Worm (Caenorhabditis elegans) whole organism, mixed stage, embryonic: ENCODE data around the gene srh-15.

Experiments used
- M03D4.4 ChIP-seq: sonication (generic microtip); optimal IDR thresholded peaks from 2 replicates; lab custom pipeline; 2017; ENCODE audit warnings: mild to moderate bottlenecking, missing genetic modification characterization, missing compliant biosample characterization
- bed-3 ChIP-seq: fragments of 200-800 bp; sonication (Bioruptor generic); optimal IDR thresholded peaks from 3 replicates; lab custom pipeline; 2018; ENCODE audit warnings: mild to moderate bottlenecking, missing genetic modification characterization, moderate library complexity, missing compliant biosample characterization
- blmp-1 ChIP-seq: fragments of 150-350 bp; optimal IDR thresholded peaks from 2 replicates; lab custom pipeline; 2014; ENCODE audit warnings: missing biosample characterization, missing genetic modification characterization
- ceh-39 ChIP-seq: fragments of 150-350 bp; optimal IDR thresholded peaks from 2 replicates; lab custom pipeline; 2014; ENCODE audit warnings: missing biosample characterization, missing genetic modification characterization
- ceh-43 ChIP-seq: fragments of 200-800 bp; sonication (Bioruptor generic); optimal IDR thresholded peaks from 2 replicates; lab custom pipeline; 2018; ENCODE audit warnings: mild to moderate bottlenecking, missing genetic modification characterization, moderate library complexity, missing compliant biosample characterization
- ceh-83 ChIP-seq: fragments of 200-800 bp; sonication (Bioruptor generic); optimal IDR thresholded peaks from 2 replicates; lab custom pipeline; 2018; ENCODE audit warnings: mild to moderate bottlenecking, missing genetic modification characterization, missing compliant biosample characterization
- cnd-1 ChIP-seq: fragments of 200-800 bp; sonication (Bioruptor generic); optimal IDR thresholded peaks from 2 replicates; lab custom pipeline; 2018; ENCODE audit warnings: mild to moderate bottlenecking, missing genetic modification characterization, missing compliant biosample characterization
- drap-1 ChIP-seq: fragments of 200-800 bp; sonication (Bioruptor generic); optimal IDR thresholded peaks from 3 replicates; lab custom pipeline; 2018; ENCODE audit warnings: mild to moderate bottlenecking, missing genetic modification characterization, missing compliant biosample characterization
- elt-1 ChIP-seq: sonication (generic microtip); optimal IDR thresholded peaks from 2 replicates; lab custom pipeline; 2017; ENCODE audit warnings: missing genetic modification characterization, mild to moderate bottlenecking, missing compliant biosample characterization, antibody characterized with exemption, moderate library complexity, borderline replicate concordance; ENCODE audit not compliant: insufficient read depth
- elt-3 ChIP-seq: fragments of 150-350 bp; optimal IDR thresholded peaks from 2 replicates; lab custom pipeline; 2014; ENCODE audit warnings: missing biosample characterization, missing genetic modification characterization
- flh-1 ChIP-seq: fragments of 200-800 bp; sonication (Bioruptor generic); optimal IDR thresholded peaks from 2 replicates; lab custom pipeline; 2018; ENCODE audit warnings: mild to moderate bottlenecking, missing genetic modification characterization, moderate library complexity, missing compliant biosample characterization
- ham-2 ChIP-seq: fragments of 200-800 bp; sonication (Bioruptor generic); optimal IDR thresholded peaks from 2 replicates; lab custom pipeline; 2018; ENCODE audit warnings: mild to moderate bottlenecking, missing genetic modification characterization, missing compliant biosample characterization
- hlh-1 ChIP-seq: fragments of 150-350 bp; optimal IDR thresholded peaks from 2 replicates; lab custom pipeline; 2014; ENCODE audit warnings: missing biosample characterization, missing genetic modification reagents, missing genetic modification characterization
- lin-13 ChIP-seq: fragments of 150-350 bp; optimal IDR thresholded peaks from 2 replicates; lab custom pipeline; 2014; ENCODE audit warnings: missing biosample characterization, missing genetic modification characterization
- lin-32 ChIP-seq: fragments of 200-800 bp; sonication (Bioruptor generic); optimal IDR thresholded peaks from 2 replicates; lab custom pipeline; 2018; ENCODE audit warnings: mild to moderate bottlenecking, missing genetic modification characterization, missing compliant biosample characterization
- mep-1 ChIP-seq: fragments of 150-350 bp; optimal IDR thresholded peaks from 2 replicates; lab custom pipeline; 2017; ENCODE audit warnings: missing biosample characterization, missing genetic modification reagents, missing genetic modification characterization, inconsistent platforms
- nhr-12 ChIP-seq: fragments of 150-350 bp; optimal IDR thresholded peaks from 2 replicates; lab custom pipeline; 2014; ENCODE audit warnings: missing biosample characterization, missing genetic modification characterization
- nhr-2 ChIP-seq: fragments of 150-350 bp; optimal IDR thresholded peaks from 2 replicates; lab custom pipeline; 2014; ENCODE audit warnings: missing biosample characterization, missing genetic modification characterization
- nhr-237 ChIP-seq: fragments of 150-350 bp; optimal IDR thresholded peaks from 2 replicates; lab custom pipeline; 2014; ENCODE audit warnings: missing biosample characterization, missing genetic modification characterization
- nhr-28 ChIP-seq: fragments of 150-350 bp; optimal IDR thresholded peaks from 2 replicates; lab custom pipeline; 2014; ENCODE audit warnings: missing biosample characterization, missing genetic modification characterization
- nhr-76 ChIP-seq: sonication (generic microtip); optimal IDR thresholded peaks from 2 replicates; lab custom pipeline; 2017; ENCODE audit warnings: missing biosample characterization, missing genetic modification characterization
- pha-4 ChIP-seq: fragments of 150-350 bp; optimal IDR thresholded peaks from 2 replicates; lab custom pipeline; 2018; ENCODE audit warnings: missing biosample characterization, missing genetic modification reagents, missing genetic modification characterization
- sem-2 ChIP-seq: fragments of 200-800 bp; sonication (Bioruptor generic); optimal IDR thresholded peaks from 2 replicates; lab custom pipeline; 2018; ENCODE audit warnings: mild to moderate bottlenecking, missing genetic modification characterization, missing compliant biosample characterization
- snpc-4 ChIP-seq: fragments of 150-350 bp; optimal IDR thresholded peaks from 2 replicates; lab custom pipeline; 2014; ENCODE audit warnings: missing biosample characterization, missing genetic modification characterization
- tbx-8 ChIP-seq: fragments of 200-800 bp; sonication (Bioruptor generic); optimal IDR thresholded peaks from 2 replicates; lab custom pipeline; 2018; ENCODE audit warnings: mild to moderate bottlenecking, missing genetic modification characterization, moderate library complexity, missing compliant biosample characterization
- unc-120 ChIP-seq: sonication (generic microtip); optimal IDR thresholded peaks from 2 replicates; lab custom pipeline; 2017; ENCODE audit warnings: missing genetic modification characterization, missing compliant biosample characterization; ENCODE audit not compliant: poor library complexity, severe bottlenecking
- unc-39 ChIP-seq: fragments of 150-350 bp; optimal IDR thresholded peaks from 2 replicates; lab custom pipeline; 2014; ENCODE audit warnings: missing biosample characterization, missing genetic modification characterization
- zip-8 ChIP-seq: fragments of 150-350 bp; optimal IDR thresholded peaks from 2 replicates; lab custom pipeline; 2014; ENCODE audit warnings: missing biosample characterization, missing genetic modification characterization

srh-15 gene

DNA sequence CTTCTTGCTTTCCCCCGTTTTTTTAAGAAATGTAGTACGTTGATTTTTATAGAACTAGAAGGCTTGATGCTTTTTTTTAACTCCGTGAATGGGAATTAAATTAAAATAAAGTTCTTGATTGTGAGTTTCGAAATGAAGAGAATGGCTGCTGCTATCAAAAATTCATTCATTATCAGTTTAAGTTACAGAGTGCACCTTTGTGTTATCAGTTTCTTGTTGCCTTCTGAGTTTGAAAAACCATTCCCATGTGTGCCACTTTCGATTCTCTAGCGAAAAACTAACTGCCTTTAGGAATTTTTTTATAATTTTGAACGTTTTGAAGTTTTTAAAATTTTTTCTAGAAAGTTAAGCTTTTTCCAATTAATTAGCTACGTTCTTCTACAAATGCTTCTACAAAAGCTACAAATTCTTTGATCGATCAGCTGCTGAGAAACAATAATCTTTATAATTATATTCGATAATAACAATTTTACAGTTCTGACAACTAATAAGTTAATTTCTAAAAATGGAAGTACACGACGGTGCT lies 16.1 kb upstream of the srh-15 start, which contains the start of gene C26E1.2:
TSS of gene C26E1.2 (plus strand) at position 476 of the 526 bp plus-strand sequence.
- TF ChIP-seq unc-39 (no peak), elt-1 (tag; lab: Kevin White, UChicago) (no peak), nhr-2 (tag; lab: Kevin White, UChicago) (no peak), ceh-83 (GFP tag; lab: Kevin White, UChicago) (no peak), tbx-8 (GFP tag; lab: Kevin White, UChicago) (no peak), nhr-28 (no peak), zip-8 (tag; lab: Kevin White, UChicago) (no peak), sem-2 (GFP tag; lab: Kevin White, UChicago) (no peak), nhr-237 (tag; lab: Kevin White, UChicago) (no peak), snpc-4 (tag; lab: Kevin White, UChicago) (no peak), drap-1 (GFP tag; lab: Kevin White, UChicago) (no peak), nhr-76 (tag; lab: Kevin White, UChicago) (no peak), nhr-12 (tag; lab: Kevin White, UChicago) (no peak), blmp-1 (tag; lab: Kevin White, UChicago) (no peak)

DNA sequence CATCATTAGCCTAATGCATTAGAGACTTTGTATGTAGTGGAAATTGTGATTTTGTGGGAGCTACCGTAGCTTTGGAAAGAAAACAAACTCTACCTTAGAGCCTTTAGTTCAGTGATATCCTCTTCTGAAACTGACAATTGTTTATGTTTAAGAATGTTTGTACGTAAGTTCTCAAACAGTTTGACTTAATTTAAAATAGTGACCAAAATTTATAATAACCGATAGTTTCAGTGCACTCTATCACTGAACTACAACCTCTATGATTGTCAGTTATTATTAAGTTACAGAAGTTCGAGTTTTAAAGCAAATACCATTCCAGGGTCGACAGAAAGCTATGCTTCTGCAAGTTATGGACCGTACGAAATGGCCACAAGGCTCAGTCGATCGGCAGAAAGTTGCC lies 12.2 kb upstream of the srh-15 start, which contains the start of gene C50B6.1:
TSS of gene C50B6.1 (plus strand) at position 301 of the 400 bp plus-strand sequence.
- TF ChIP-seq ham-2 (GFP tag; lab: Kevin White, UChicago) (no peak), nhr-237 (tag; lab: Kevin White, UChicago) (no peak), nhr-28 (no peak), nhr-76 (tag; lab: Kevin White, UChicago) (no peak), mep-1 (tag; lab: Kevin White, UChicago) (no peak), elt-1 (tag; lab: Kevin White, UChicago) (no peak), lin-32 (GFP tag; lab: Kevin White, UChicago) (no peak), ceh-83 (GFP tag; lab: Kevin White, UChicago) (no peak), pha-4 (tag; lab: Kevin White, UChicago) (no peak), flh-1 (GFP tag; lab: Kevin White, UChicago) (no peak), snpc-4 (tag; lab: Kevin White, UChicago) (no peak), blmp-1 (tag; lab: Kevin White, UChicago) (no peak), drap-1 (GFP tag; lab: Kevin White, UChicago) (no peak), lin-13 (no peak), unc-39 (no peak)

DNA sequence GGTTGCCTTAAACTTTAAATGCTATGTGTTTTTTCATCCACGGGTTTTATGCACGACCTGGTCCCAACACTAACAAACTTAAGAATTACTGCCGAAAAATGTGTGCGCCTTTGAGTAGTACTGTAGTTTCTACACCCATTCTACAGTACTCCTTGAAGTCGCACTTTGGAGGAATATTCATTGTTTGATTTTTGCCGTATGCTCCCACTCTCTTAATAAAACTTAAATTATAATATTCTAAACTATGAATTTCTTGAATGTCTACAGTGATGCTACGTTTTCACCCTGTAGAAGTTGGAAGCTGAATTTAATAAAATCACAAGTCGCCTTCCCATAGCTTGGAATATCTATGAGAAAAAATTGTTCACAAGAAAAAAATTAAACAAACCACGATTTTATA lies 11.0 kb upstream of the srh-15 start:
- TF ChIP-seq ceh-39 (tag; lab: Kevin White, UChicago) = no peak
- TF ChIP-seq hlh-1 (tag; lab: Kevin White, UChicago) = no peak
- no peak for TF ChIP-seq M03D4.4 (tag; lab: Kevin White, UChicago)
- TF ChIP-seq nhr-12 (tag; lab: Kevin White, UChicago) = no peak
- no peak for TF ChIP-seq bed-3
- TF ChIP-seq ceh-43 (GFP tag; lab: Kevin White, UChicago) = no peak
- no peak for TF ChIP-seq tbx-8 (GFP tag; lab: Kevin White, UChicago)
- TF ChIP-seq unc-120 (tag; lab: Kevin White, UChicago) = no peak
- TF ChIP-seq elt-1 (tag; lab: Kevin White, UChicago) = no peak
- TF ChIP-seq pha-4 (tag; lab: Kevin White, UChicago) = no peak
- no peak for TF ChIP-seq elt-3 (tag; lab: Kevin White, UChicago)
- TF ChIP-seq nhr-237 (tag; lab: Kevin White, UChicago) = no peak
- TF ChIP-seq nhr-76 (tag; lab: Kevin White, UChicago) = no peak
- no peak for TF ChIP-seq blmp-1 (tag; lab: Kevin White, UChicago)
- no peak for TF ChIP-seq nhr-2 (tag; lab: Kevin White, UChicago)

DNA sequence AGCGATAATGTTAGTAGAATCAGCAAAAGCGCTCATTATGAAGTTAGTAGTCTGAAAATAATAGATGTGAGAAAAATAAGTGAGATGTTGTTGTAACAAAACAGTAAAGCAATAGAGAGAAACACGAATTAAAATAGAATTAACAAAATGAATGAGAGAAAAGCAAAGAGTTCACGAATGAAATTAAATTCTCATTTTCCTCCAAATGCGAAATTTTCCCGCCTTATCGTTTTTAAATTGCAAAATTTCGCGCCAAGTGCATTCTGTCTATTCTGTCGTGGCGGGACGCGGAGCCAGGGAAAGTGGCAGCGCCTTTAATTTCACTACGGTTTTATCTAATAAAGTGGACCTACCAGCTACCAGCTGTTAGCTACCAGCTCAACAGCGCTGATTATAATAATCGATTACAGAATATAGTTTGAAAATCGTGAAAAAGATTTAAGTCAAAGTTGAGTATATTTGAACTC lies 8.5 kb upstream of the srh-15 start, which contains the start of gene nasp-2:
TSS of gene nasp-2 (minus strand) at position 51 of the 467 bp plus-strand sequence.
- TF ChIP-seq bed-3 (no peak), unc-120 (tag; lab: Kevin White, UChicago) (no peak), nhr-2 (tag; lab: Kevin White, UChicago) (no peak), cnd-1 (tag; lab: Kevin White, UChicago) (no peak)
